Fruit fly (Drosophila melanogaster): ENCODE results near the gene Dop1R1.

The Dop1R1 gene

DNA sequence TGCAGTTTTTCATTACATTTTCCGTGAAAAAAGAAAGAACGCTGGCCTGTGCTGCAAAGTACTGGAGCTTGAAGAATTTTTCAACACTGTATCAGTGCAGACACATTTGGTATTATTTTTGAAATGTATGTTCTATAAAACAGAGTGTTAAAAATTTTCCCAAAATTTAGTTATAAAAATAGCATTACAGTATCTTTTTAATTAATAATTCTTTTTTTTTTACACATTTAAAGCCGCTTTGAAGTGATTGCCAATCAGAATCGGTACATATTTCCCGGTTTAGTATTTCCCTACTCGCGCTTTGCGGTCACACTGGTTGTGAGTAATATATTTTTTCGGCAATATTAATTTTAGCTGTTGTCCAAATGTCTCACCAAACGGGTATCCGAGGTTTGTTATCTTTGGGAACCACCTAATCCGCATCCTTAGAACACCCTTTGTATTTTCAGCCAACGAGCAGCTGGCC lies 92.2 kb downstream of the Dop1R1 start, which contains the start of the genes Abi and twf (continued):
- TF ChIP-seq tna (GFP tag; IDR thresholded peaks at IDR 0.05; ENCODE audit: partially characterized antibody) (no peak), onecut (GFP tag; IDR thresholded peaks at IDR 0.05) (no peak), CG11456 (GFP tag; IDR thresholded peaks at IDR 0.05) (peak; percentile 68; the same call in 1 of the 3 replicates), CG17568 (GFP tag; optimal IDR thresholded peaks at IDR 0.05) (peak; percentile 2), CG2129 (GFP tag; IDR thresholded peaks at IDR 0.05; ENCODE audit: partially characterized antibody) (no peak), CG11093 (GFP tag; IDR thresholded peaks at IDR 0.05) (no peak), chif (GFP tag; optimal IDR thresholded peaks at IDR 0.05) (peak; percentile 22 to 63), vvl (GFP tag; IDR thresholded peaks at IDR 0.05) (peak; percentile 81), ewg (GFP tag; optimal IDR thresholded peaks at IDR 0.05) (peak; percentile 50), dmrt11E (tag; optimal IDR thresholded peaks at IDR 0.05) (peak; percentile 65), phol (tag; optimal IDR thresholded peaks at IDR 0.05) (peak; percentile 77), fru (optimal IDR thresholded peaks at IDR 0.05) (no peak), CG11695 (GFP tag; IDR thresholded peaks at IDR 0.05) (peak; percentile 72; the same call in 2 of the 3 replicates), aop (GFP tag; IDR thresholded peaks at IDR 0.05) (no peak), CG1603 (tag; optimal IDR thresholded peaks at IDR 0.05) (no peak), ash1 (GFP tag; optimal IDR thresholded peaks at IDR 0.05) (no peak), sna (GFP tag; IDR thresholded peaks at IDR 0.05; ENCODE audit: partially characterized antibody) (no peak), CG11247 (GFP tag; IDR thresholded peaks at IDR 0.05) (peak; percentile 61), Blimp-1 (GFP tag; optimal IDR thresholded peaks at IDR 0.05) (peak; percentile 60), CG13894 (tag; optimal IDR thresholded peaks at IDR 0.05) (peak; percentile 54), Aef1 (GFP tag; IDR thresholded peaks at IDR 0.05) (peak; percentile 68), unpg (GFP tag; optimal IDR thresholded peaks at IDR 0.05) (peak; percentile 59), sd (tag; optimal IDR thresholded peaks at IDR 0.05) (peak; percentile 42), Dref (GFP tag; IDR thresholded peaks at IDR 0.05) (0 out of 2 replicates have a peak, but pooled peaks have one; percentile 8), CG3065 (GFP tag; optimal IDR thresholded peaks at IDR 0.05) (peak; percentile 39), CG9817 (tag; optimal IDR thresholded peaks at IDR 0.05) (peak; percentile 61), NfI (GFP tag; optimal IDR thresholded peaks at IDR 0.05) (peak; percentile 64), fd102C (GFP tag; optimal IDR thresholded peaks at IDR 0.05) (peak; percentile 12), CG10366 (GFP tag; IDR thresholded peaks at IDR 0.05) (peak; percentile 52), CG1792 (GFP tag; optimal IDR thresholded peaks at IDR 0.05) (no peak), Hr39 (optimal IDR thresholded peaks at IDR 0.05) (no peak), CG10267 (tag; optimal IDR thresholded peaks at IDR 0.05) (peak; percentile 97), Mes4 (GFP tag; optimal IDR thresholded peaks at IDR 0.05) (peak; percentile 22), CG16813 (GFP tag; IDR thresholded peaks at IDR 0.05; ENCODE audit: partially characterized antibody) (no peak), HLHmδ (GFP tag; optimal IDR thresholded peaks at IDR 0.05) (no peak), stwl (tag; optimal IDR thresholded peaks at IDR 0.05) (peak; percentile 79), peb (GFP tag; IDR thresholded peaks at IDR 0.05) (0 out of 2 replicates have a peak, but pooled peaks have one; percentile 18), ato (GFP tag; IDR thresholded peaks at IDR 0.05; ENCODE audit: partially characterized antibody) (no peak), Sin3A (optimal IDR thresholded peaks at IDR 0.05) (peak; percentile 64), CG33557 (GFP tag; optimal IDR thresholded peaks at IDR 0.05) (peak; percentile 49), lov (optimal IDR thresholded peaks at IDR 0.05) (no peak), lov (GFP tag; IDR thresholded peaks at IDR 0.05) (peak; percentile 53; the same call in 1 of the 3 replicates), Nf-YA (GFP tag; IDR thresholded peaks at IDR 0.05) (peak; percentile 40; the same call in 1 of the 2 replicates), Abd-B (GFP tag; optimal IDR thresholded peaks at IDR 0.05) (peak; percentile 49), Drgx (GFP tag; IDR thresholded peaks at IDR 0.05) (0 out of 2 replicates have a peak, but pooled peaks have one; percentile 19), kay (GFP tag; optimal IDR thresholded peaks at IDR 0.05) (peak; percentile 85), ci (GFP tag; IDR thresholded peaks at IDR 0.05) (no peak; the same call in 2 of the 3 replicates), CG12659 (GFP tag; optimal IDR thresholded peaks at IDR 0.05) (peak; percentile 80), CG34422 (GFP tag; IDR thresholded peaks at IDR 0.05) (peak; percentile 60; the same call in 1 of the 3 replicates), Rx (GFP tag; IDR thresholded peaks at IDR 0.05) (0 out of 2 replicates have a peak, but pooled peaks have one; percentile 33)
